Fruit fly (Drosophila melanogaster) S2 (cell line): ENCODE measurements around the gene CG34164.

Experiments
- CG8478 ChIP-seq: fragments of >200 bp; optimal IDR thresholded peaks from 2 replicates; lab custom pipeline; 2018
- CTCF ChIP-seq, 2 experiments: fragments of >200 bp; optimal IDR thresholded peaks; 2 replicates each; lab custom pipeline; 2018

DNA sequence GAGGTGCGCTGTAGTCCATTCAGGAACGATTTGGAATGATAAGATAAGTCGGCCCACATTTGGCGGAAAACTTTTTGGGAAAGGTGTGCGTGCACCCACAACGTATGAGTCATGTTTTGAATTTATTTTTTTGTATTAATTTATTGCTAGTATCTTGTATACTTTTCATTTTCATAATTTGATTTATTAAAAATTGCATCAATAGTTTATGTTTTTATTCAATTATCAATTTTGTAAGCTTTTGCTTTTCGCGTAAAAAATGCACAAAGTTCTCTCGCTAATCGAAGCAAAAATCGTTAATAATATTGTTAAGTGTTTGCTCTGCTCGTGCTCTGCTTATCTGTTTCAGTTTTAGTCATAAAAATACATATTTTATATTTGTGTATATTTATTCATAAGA is 50.9 kb downstream of the CG34164 start:
- TF ChIP-seq CTCF (optimal IDR thresholded peaks at IDR 0.05; lab: Kevin White, UChicago), result no peak
- no peak for TF ChIP-seq CG8478 (lab: Kevin White, UChicago)
